Fruit fly (Drosophila melanogaster) whole organism, embryonic: ENCODE results near the gene Elp6.

Experiments used
- CG11504 ChIP-seq: fragments of 200-800 bp; sonication (Bioruptor generic); optimal IDR thresholded peaks from 3 replicates; lab custom pipeline; 2019; ENCODE audit warnings: missing biosample characterization, mild to moderate bottlenecking, missing genetic modification characterization, moderate library complexity
- insv ChIP-seq, 2 experiments: fragments of 200-800 bp; sonication (Bioruptor generic); optimal IDR thresholded peaks; 3 replicates each; lab custom pipeline; 2016 to 2018; ENCODE audit warnings: missing biosample characterization in 2 of 2, missing genetic modification characterization in 2 of 2

DNA sequence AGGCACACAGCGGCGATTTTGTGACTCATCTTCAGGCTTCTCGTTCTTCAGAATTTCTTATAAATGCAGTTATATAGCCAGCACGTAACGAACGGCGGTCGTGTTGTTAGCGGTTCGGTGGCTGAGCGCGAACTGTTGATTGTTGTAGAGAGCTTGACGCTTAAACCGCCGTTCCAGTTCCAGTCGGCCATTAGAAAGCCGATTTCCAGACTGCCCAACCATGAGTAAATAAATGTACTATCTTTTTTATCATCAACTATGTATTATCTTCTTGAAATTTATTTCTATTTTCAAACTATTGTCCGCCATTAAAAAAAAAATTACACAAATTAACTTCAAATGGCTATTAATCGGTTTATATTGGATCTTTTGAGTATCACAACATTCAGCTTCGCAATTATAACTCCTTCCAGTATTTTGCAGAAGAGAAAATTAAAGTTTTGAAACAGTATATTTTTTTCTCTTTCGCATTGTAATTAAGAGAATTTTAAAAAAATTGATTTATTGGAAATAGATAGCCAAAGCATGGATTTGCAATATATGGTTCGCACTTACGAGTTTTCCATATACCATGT, 35.1 kb upstream of the Elp6 start, which contains the start of gene GILT1:
- TF ChIP-seq insv (GFP tag; optimal IDR thresholded peaks at IDR 0.05; lab: Kevin White, UChicago) (no peak), CG11504 (no peak)
